Fruit fly (Drosophila melanogaster) whole organism, adult: ENCODE data around the gene Cad96Ca.

Source experiments
- CG11617 ChIP-seq: fragments of 200-800 bp; sonication (Bioruptor generic); optimal IDR thresholded peaks from 2 replicates; lab custom pipeline; 2017; ENCODE audit warnings: mild to moderate bottlenecking, missing biosample characterization, missing genetic modification reagents, missing genetic modification characterization
- CG12768 ChIP-seq: fragments of 200-800 bp; sonication (Bioruptor generic); optimal IDR thresholded peaks from 2 replicates; lab custom pipeline; 2017; ENCODE audit warnings: missing biosample characterization, missing genetic modification characterization, mild to moderate bottlenecking, moderate library complexity, missing genetic modification reagents
- CG14711 ChIP-seq: fragments of 200-800 bp; sonication (Bioruptor generic); optimal IDR thresholded peaks from 2 replicates; lab custom pipeline; 2018; ENCODE audit warnings: missing biosample characterization, mild to moderate bottlenecking, missing genetic modification characterization, moderate library complexity
- CG1620 ChIP-seq: fragments of 200-800 bp; sonication (Bioruptor generic); optimal IDR thresholded peaks from 2 replicates; lab custom pipeline; 2016; ENCODE audit warnings: missing biosample characterization, missing genetic modification characterization
- CG33017 ChIP-seq: fragments of 200-800 bp; sonication (Bioruptor generic); optimal IDR thresholded peaks from 2 replicates; lab custom pipeline; 2018; ENCODE audit warnings: missing biosample characterization, mild to moderate bottlenecking, missing genetic modification characterization, moderate library complexity
- CG5204 ChIP-seq: fragments of 200-800 bp; sonication (Bioruptor generic); optimal IDR thresholded peaks from 2 replicates; lab custom pipeline; 2016; ENCODE audit warnings: missing biosample characterization, missing genetic modification characterization
- CG7045 ChIP-seq: fragments of 200-800 bp; sonication (Bioruptor generic); optimal IDR thresholded peaks from 2 replicates; lab custom pipeline; 2017; ENCODE audit warnings: missing biosample characterization, mild to moderate bottlenecking, missing genetic modification characterization
- CG7101 ChIP-seq: fragments of 200-800 bp; sonication (Bioruptor generic); optimal IDR thresholded peaks from 2 replicates; lab custom pipeline; 2018; ENCODE audit warnings: missing biosample characterization, mild to moderate bottlenecking, missing genetic modification characterization, moderate library complexity
- Clk ChIP-seq: fragments of 200-800 bp; sonication (Bioruptor generic); optimal IDR thresholded peaks from 2 replicates; lab custom pipeline; 2017; ENCODE audit warnings: missing biosample characterization, missing genetic modification characterization
- Crg-1 ChIP-seq: fragments of 200-800 bp; sonication (Bioruptor generic); optimal IDR thresholded peaks from 2 replicates; lab custom pipeline; 2016; ENCODE audit warnings: missing biosample characterization, missing genetic modification characterization
- Hr96 ChIP-seq: fragments of 200-800 bp; sonication (Bioruptor generic); optimal IDR thresholded peaks from 2 replicates; lab custom pipeline; 2016; ENCODE audit warnings: missing biosample characterization, missing genetic modification characterization
- Mnt ChIP-seq: fragments of 200-800 bp; sonication (Bioruptor generic); optimal IDR thresholded peaks from 2 replicates; lab custom pipeline; 2016; ENCODE audit warnings: missing biosample characterization, mild to moderate bottlenecking, missing genetic modification characterization
- bab1 ChIP-seq: fragments of 200-800 bp; sonication (Bioruptor generic); optimal IDR thresholded peaks from 3 replicates; lab custom pipeline; 2019; ENCODE audit warnings: missing biosample characterization, mild to moderate bottlenecking, missing genetic modification characterization, moderate library complexity
- cic ChIP-seq: fragments of 200-800 bp; sonication (Bioruptor generic); optimal IDR thresholded peaks from 2 replicates; lab custom pipeline; 2017; ENCODE audit warnings: missing biosample characterization, mild to moderate bottlenecking, missing genetic modification characterization, moderate library complexity
- cnc ChIP-seq, 2 experiments: fragments of >200 bp; optimal IDR thresholded peaks; 2 replicates each; lab custom pipeline; 2017
- kay ChIP-seq: fragments of 200-800 bp; sonication (Bioruptor generic); peaks from one replicate; lab custom pipeline; 2016; ENCODE audit warnings: missing biosample characterization, missing genetic modification characterization, borderline replicate concordance
- ovo ChIP-seq: fragments of 200-800 bp; sonication (Bioruptor generic); optimal IDR thresholded peaks from 2 replicates; lab custom pipeline; 2016; ENCODE audit warnings: missing biosample characterization, missing genetic modification characterization
- pad ChIP-seq: fragments of 200-800 bp; sonication (Bioruptor generic); optimal IDR thresholded peaks from 3 replicates; lab custom pipeline; 2017; ENCODE audit warnings: missing biosample characterization, missing genetic modification characterization, mild to moderate bottlenecking, moderate library complexity, missing genetic modification reagents
- tj ChIP-seq: fragments of 200-800 bp; sonication (Bioruptor generic); optimal IDR thresholded peaks from 3 replicates; lab custom pipeline; 2017; ENCODE audit warnings: missing biosample characterization, mild to moderate bottlenecking, missing genetic modification characterization, moderate library complexity
- toe ChIP-seq: fragments of 200-800 bp; sonication (Bioruptor generic); optimal IDR thresholded peaks from 2 replicates; lab custom pipeline; 2016; ENCODE audit warnings: missing biosample characterization, missing genetic modification characterization

The Cad96Ca gene

dm6 chr3R:25208042-25208766 is at the start of gene Cad96Ca:
TSS of gene Cad96Ca (minus strand) at chr3R:25208283.
- TF ChIP-seq ovo (GFP tag; lab: Kevin White, UChicago) (no peak), kay (GFP tag; lab: Kevin White, UChicago) (no peak), bab1 (no peak), CG5204 (no peak), CG33017 (tag; lab: Kevin White, UChicago) (no peak), CG1620 (GFP tag; lab: Kevin White, UChicago) (no peak), Clk (GFP tag; lab: Kevin White, UChicago) (no peak), pad (GFP tag; lab: Kevin White, UChicago) (no peak), toe (GFP tag; lab: Kevin White, UChicago) (no peak), CG11617 (GFP tag; lab: Kevin White, UChicago) (no peak), CG14711 (tag; lab: Kevin White, UChicago) (no peak)

- peak; percentile 40 for TF ChIP-seq CG1620 (GFP tag; lab: Kevin White, UChicago)
- TF ChIP-seq toe (GFP tag; lab: Kevin White, UChicago) = no peak
- TF ChIP-seq CG5204 = no peak
- no peak for TF ChIP-seq cic
- TF ChIP-seq kay (GFP tag; lab: Kevin White, UChicago) = no peak
- no peak for TF ChIP-seq CG33017 (tag; lab: Kevin White, UChicago)
- TF ChIP-seq CG7101 (tag; lab: Kevin White, UChicago) = peak; percentile 28
- TF ChIP-seq CG14711 (tag; lab: Kevin White, UChicago) = no peak
- peak; percentile 20 to 70 for TF ChIP-seq cnc (optimal IDR thresholded peaks at IDR 0.05; lab: Kevin White, UChicago)
- no peak for TF ChIP-seq CG12768 (GFP tag; lab: Kevin White, UChicago)
- TF ChIP-seq CG7045 = no peak
- TF ChIP-seq ovo (GFP tag; lab: Kevin White, UChicago) = peak; percentile 4
- TF ChIP-seq Mnt = peak; percentile 49
- peak; percentile 98 for TF ChIP-seq tj (GFP tag; lab: Kevin White, UChicago)
- no peak for TF ChIP-seq Clk (GFP tag; lab: Kevin White, UChicago)
- TF ChIP-seq Crg-1 (GFP tag; lab: Kevin White, UChicago) = no peak
- TF ChIP-seq CG11617 (GFP tag; lab: Kevin White, UChicago) = peak; percentile 30
- TF ChIP-seq bab1 = peak; percentile 43
These were observed 41.4 kb upstream of the Cad96Ca start, which contains the start of gene Nup358 for dm6 chr3R:25249145-25250141. TSS of gene Nup358 (plus strand) at chr3R:25249348.

- TF ChIP-seq CG11617 (GFP tag; lab: Kevin White, UChicago) (peak; percentile 99), CG33017 (tag; lab: Kevin White, UChicago) (peak; percentile 94), CG14711 (tag; lab: Kevin White, UChicago) (peak; percentile 97), CG7101 (tag; lab: Kevin White, UChicago) (peak; percentile 99), cic (peak; percentile 93), CG5204 (peak; percentile 97), pad (GFP tag; lab: Kevin White, UChicago) (peak; percentile 95), Hr96 (GFP tag; lab: Kevin White, UChicago) (peak; percentile 99), CG7045 (peak; percentile 98), Clk (GFP tag; lab: Kevin White, UChicago) (peak; percentile 95), CG1620 (GFP tag; lab: Kevin White, UChicago) (peak; percentile 100), Mnt (peak; percentile 98), cnc (optimal IDR thresholded peaks at IDR 0.05; lab: Kevin White, UChicago) (no peak), tj (GFP tag; lab: Kevin White, UChicago) (peak; percentile 85), toe (GFP tag; lab: Kevin White, UChicago) (peak; percentile 98), kay (GFP tag; lab: Kevin White, UChicago) (peak; percentile 86), bab1 (peak; percentile 96), ovo (GFP tag; lab: Kevin White, UChicago) (peak; percentile 100), Crg-1 (GFP tag; lab: Kevin White, UChicago) (peak; percentile 100), CG12768 (GFP tag; lab: Kevin White, UChicago) (peak; percentile 98)
These were observed 39.3 kb upstream of the Cad96Ca start, which contains the start of the genes RpS27 and Nup37 for dm6 chr3R:25247379-25247869. TSS of gene RpS27 (minus strand) at chr3R:25247514. TSS of gene Nup37 (plus strand) at chr3R:25247658.

- TF ChIP-seq pad (GFP tag; lab: Kevin White, UChicago) (no peak), Hr96 (GFP tag; lab: Kevin White, UChicago) (no peak), CG7045 (no peak), cnc (optimal IDR thresholded peaks at IDR 0.05; lab: Kevin White, UChicago) (no peak), Clk (GFP tag; lab: Kevin White, UChicago) (no peak), CG7101 (tag; lab: Kevin White, UChicago) (no peak), CG11617 (GFP tag; lab: Kevin White, UChicago) (no peak), CG33017 (tag; lab: Kevin White, UChicago) (no peak), CG1620 (GFP tag; lab: Kevin White, UChicago) (no peak), toe (GFP tag; lab: Kevin White, UChicago) (no peak), ovo (GFP tag; lab: Kevin White, UChicago) (no peak), CG5204 (no peak), kay (GFP tag; lab: Kevin White, UChicago) (peak; percentile 71), CG12768 (GFP tag; lab: Kevin White, UChicago) (no peak), Crg-1 (GFP tag; lab: Kevin White, UChicago) (peak; percentile 53), cic (no peak), Mnt (peak; percentile 44), CG14711 (tag; lab: Kevin White, UChicago) (peak; percentile 67), tj (GFP tag; lab: Kevin White, UChicago) (no peak), bab1 (peak; percentile 44)
These were observed 37.1 kb upstream of the Cad96Ca start, which contains the start of gene bam for dm6 chr3R:25245052-25245813. TSS of gene bam (minus strand) at chr3R:25245109.
